Worm (Caenorhabditis elegans) whole organism, L1 larva: ENCODE results near the gene Y51H4A.1.

ENCODE experiments used
- C04F5.9 ChIP-seq: sonication (generic microtip); optimal IDR thresholded peaks from 2 replicates; lab custom pipeline; 2016; ENCODE audit warnings: missing genetic modification characterization, missing compliant biosample characterization
- C16A3.4 ChIP-seq: fragments of 150-350 bp; optimal IDR thresholded peaks from 2 replicates; lab custom pipeline; 2014; ENCODE audit warnings: missing biosample characterization, missing genetic modification characterization
- Y116A8C.19 ChIP-seq: sonication (generic microtip); optimal IDR thresholded peaks from 2 replicates; lab custom pipeline; 2016; ENCODE audit warnings: missing compliant biosample characterization, missing genetic modification characterization, borderline replicate concordance
- alr-1 ChIP-seq: fragments of 200-800 bp; sonication (Bioruptor generic); optimal IDR thresholded peaks from 2 replicates; lab custom pipeline; 2018; ENCODE audit warnings: borderline replicate concordance, mild to moderate bottlenecking, missing genetic modification characterization, missing compliant biosample characterization
- ama-1 ChIP-seq: fragments of 150-350 bp; optimal IDR thresholded peaks from 2 replicates; lab custom pipeline; 2014
- blmp-1 ChIP-seq: fragments of 150-350 bp; optimal IDR thresholded peaks from 2 replicates; lab custom pipeline; 2014; ENCODE audit warnings: missing biosample characterization, missing genetic modification characterization
- ceh-63 ChIP-seq: fragments of 200-800 bp; sonication (Bioruptor generic); optimal IDR thresholded peaks from 2 replicates; lab custom pipeline; 2018; ENCODE audit warnings: mild to moderate bottlenecking, missing genetic modification characterization, missing compliant biosample characterization
- ceh-88 ChIP-seq: fragments of 200-800 bp; sonication (Bioruptor generic); IDR thresholded peaks from 2 replicates; pipeline ENCODE4 v1.3.6; 2022; ENCODE audit warnings: missing genetic modification characterization, missing compliant biosample characterization
- dpl-1 ChIP-seq, 3 experiments: fragments of 150-350 bp in 2 of 3; sonication (generic microtip) in 1 of 3; optimal IDR thresholded peaks; 2 replicates each; lab custom pipeline; 2014 to 2017; ENCODE audit warnings: missing biosample characterization in 3 of 3, missing genetic modification characterization in 3 of 3, missing genetic modification reagents in 3 of 3
- dsc-1 ChIP-seq: sonication (generic microtip); optimal IDR thresholded peaks from 2 replicates; lab custom pipeline; 2016; ENCODE audit warnings: mild to moderate bottlenecking, missing genetic modification characterization, missing compliant biosample characterization
- efl-1 ChIP-seq, 4 experiments: fragments of 150-350 bp; optimal IDR thresholded peaks in 3 of 4; peaks in 1 of 4; 1 replicate in 1 of 4; 2 replicates in 3 of 4; lab custom pipeline; 2014; ENCODE audit warnings: missing biosample characterization in 2 of 4, missing genetic modification characterization in 2 of 4, missing genetic modification reagents in 2 of 4
- efl-3 ChIP-seq: fragments of 200-800 bp; sonication (Bioruptor generic); optimal IDR thresholded peaks from 2 replicates; lab custom pipeline; 2018; ENCODE audit warnings: mild to moderate bottlenecking, missing genetic modification characterization, missing compliant biosample characterization
- egl-13 ChIP-seq: sonication (generic microtip); optimal IDR thresholded peaks from 2 replicates; lab custom pipeline; 2016; ENCODE audit warnings: missing genotype, missing genetic modification reagents, missing genetic modification characterization, missing compliant biosample characterization
- elt-2 ChIP-seq: sonication (generic microtip); optimal IDR thresholded peaks from 2 replicates; lab custom pipeline; 2016; ENCODE audit warnings: missing genetic modification characterization, mild to moderate bottlenecking, inconsistent platforms, missing compliant biosample characterization, missing genetic modification reagents
- elt-3 ChIP-seq, 6 experiments: fragments of 150-350 bp in 1 of 6; sonication (generic microtip); optimal IDR thresholded peaks; 2 replicates each; lab custom pipeline; 2017 to 2018; ENCODE audit warnings: missing biosample characterization in 6 of 6, missing genetic modification characterization in 6 of 6, inconsistent platforms in 1 of 6
- ets-5 ChIP-seq: fragments of 200-800 bp; sonication (Bioruptor generic); IDR thresholded peaks from 2 replicates; pipeline ENCODE4 v1.3.6; 2022; ENCODE audit warnings: missing genetic modification characterization, missing compliant biosample characterization
- fkh-10 ChIP-seq: sonication (generic microtip); optimal IDR thresholded peaks from 2 replicates; lab custom pipeline; 2017; ENCODE audit warnings: missing biosample characterization, missing genetic modification reagents, missing genetic modification characterization
- fkh-4 ChIP-seq: sonication (generic microtip); optimal IDR thresholded peaks from 2 replicates; lab custom pipeline; 2016; ENCODE audit warnings: missing compliant biosample characterization, missing genetic modification characterization, borderline replicate concordance
- fkh-8 ChIP-seq: sonication (generic microtip); optimal IDR thresholded peaks from 2 replicates; lab custom pipeline; 2016; ENCODE audit warnings: mild to moderate bottlenecking, missing genetic modification characterization, missing compliant biosample characterization
- fos-1 ChIP-seq: fragments of 150-350 bp; optimal IDR thresholded peaks from 2 replicates; lab custom pipeline; 2014; ENCODE audit warnings: missing biosample characterization, missing genetic modification characterization
- hpl-2 ChIP-seq: fragments of 150-350 bp; optimal IDR thresholded peaks from 2 replicates; lab custom pipeline; 2014; ENCODE audit warnings: missing biosample characterization, missing genetic modification reagents, missing genetic modification characterization
- irx-1 ChIP-seq: sonication (generic microtip); optimal IDR thresholded peaks from 2 replicates; lab custom pipeline; 2016; ENCODE audit warnings: missing genetic modification characterization, missing compliant biosample characterization
- lin-13 ChIP-seq: fragments of 150-350 bp; optimal IDR thresholded peaks from 2 replicates; lab custom pipeline; 2014; ENCODE audit warnings: missing biosample characterization, missing genetic modification reagents, missing genetic modification characterization
- lin-39 ChIP-seq: fragments of 150-350 bp; optimal IDR thresholded peaks from 2 replicates; lab custom pipeline; 2014; ENCODE audit warnings: missing biosample characterization, missing genetic modification reagents, missing genetic modification characterization
- lsy-2 ChIP-seq, 2 experiments: fragments of 150-350 bp; optimal IDR thresholded peaks; 2 replicates each; lab custom pipeline; 2014; ENCODE audit warnings: missing biosample characterization in 2 of 2, missing genetic modification characterization in 2 of 2
- mdl-1 ChIP-seq, 2 experiments: fragments of 150-350 bp; optimal IDR thresholded peaks; 2 replicates each; lab custom pipeline; 2014 to 2017; ENCODE audit warnings: missing biosample characterization in 2 of 2, missing genetic modification characterization in 2 of 2, inconsistent platforms in 1 of 2
- mef-2 ChIP-seq: fragments of 150-350 bp; optimal IDR thresholded peaks from 2 replicates; lab custom pipeline; 2014; ENCODE audit warnings: missing biosample characterization, missing genetic modification characterization
- nhr-11 ChIP-seq: fragments of 150-350 bp; optimal IDR thresholded peaks from 2 replicates; lab custom pipeline; 2014; ENCODE audit warnings: missing biosample characterization, missing genetic modification characterization
- nhr-12 ChIP-seq: sonication (generic microtip); optimal IDR thresholded peaks from 2 replicates; lab custom pipeline; 2017; ENCODE audit warnings: missing biosample characterization, missing genetic modification characterization
- nhr-19 ChIP-seq: fragments of 200-800 bp; sonication (Bioruptor generic); conservative IDR thresholded peaks from 2 replicates; pipeline ENCODE4 v1.3.6; 2022; ENCODE audit warnings: missing genetic modification characterization, missing compliant biosample characterization
- nhr-47 ChIP-seq: sonication (generic microtip); optimal IDR thresholded peaks from 2 replicates; lab custom pipeline; 2016; ENCODE audit warnings: mild to moderate bottlenecking, missing genetic modification characterization, moderate library complexity, missing compliant biosample characterization
- nhr-71 ChIP-seq: sonication (generic microtip); optimal IDR thresholded peaks from 2 replicates; lab custom pipeline; 2016; ENCODE audit warnings: mild to moderate bottlenecking, missing genetic modification characterization, moderate library complexity, missing compliant biosample characterization
- nhr-76 ChIP-seq: sonication (generic microtip); optimal IDR thresholded peaks from 2 replicates; lab custom pipeline; 2017; ENCODE audit warnings: missing biosample characterization, missing genetic modification characterization
- nhr-77 ChIP-seq: fragments of 150-350 bp; optimal IDR thresholded peaks from 2 replicates; lab custom pipeline; 2014; ENCODE audit warnings: missing biosample characterization, missing genetic modification characterization
- nhr-84 ChIP-seq: sonication (generic microtip); optimal IDR thresholded peaks from 2 replicates; lab custom pipeline; 2017; ENCODE audit warnings: missing biosample characterization, missing genetic modification characterization
- nhr-85 ChIP-seq: sonication (generic microtip); peaks from one replicate; lab custom pipeline; 2016; ENCODE audit warnings: missing genetic modification characterization, inconsistent platforms, missing compliant biosample characterization
- nhr-90 ChIP-seq: sonication (generic microtip); optimal IDR thresholded peaks from 2 replicates; lab custom pipeline; 2016; ENCODE audit warnings: mild to moderate bottlenecking, missing genetic modification characterization, missing compliant biosample characterization; ENCODE audit not compliant: poor library complexity
- pag-3 ChIP-seq: sonication (generic microtip); optimal IDR thresholded peaks from 2 replicates; lab custom pipeline; 2017; ENCODE audit warnings: missing genetic modification characterization, mild to moderate bottlenecking, missing compliant biosample characterization, antibody characterized with exemption, borderline replicate concordance; ENCODE audit not compliant: insufficient read depth
- pax-3 ChIP-seq: fragments of 200-800 bp; sonication (Bioruptor generic); optimal IDR thresholded peaks from 2 replicates; lab custom pipeline; 2018; ENCODE audit warnings: mild to moderate bottlenecking, missing genetic modification characterization, moderate library complexity, missing compliant biosample characterization
- skn-1 ChIP-seq: fragments of 150-350 bp; optimal IDR thresholded peaks from 2 replicates; lab custom pipeline; 2014; ENCODE audit warnings: missing biosample characterization, missing genetic modification characterization
- sptf-1 ChIP-seq: fragments of 150-350 bp; optimal IDR thresholded peaks from 2 replicates; lab custom pipeline; 2014; ENCODE audit warnings: missing biosample characterization, missing genetic modification characterization
- sup-37 ChIP-seq: fragments of 200-800 bp; sonication (Bioruptor generic); optimal IDR thresholded peaks from 2 replicates; lab custom pipeline; 2018; ENCODE audit warnings: mild to moderate bottlenecking, missing genetic modification characterization, missing compliant biosample characterization
- swsn-7 ChIP-seq: sonication (generic microtip); optimal IDR thresholded peaks from 2 replicates; lab custom pipeline; 2016; ENCODE audit warnings: missing genetic modification characterization, missing compliant biosample characterization
- tlp-1 ChIP-seq: fragments of 150-350 bp; optimal IDR thresholded peaks from 2 replicates; lab custom pipeline; 2014; ENCODE audit warnings: missing biosample characterization, missing genetic modification characterization
- unc-130 ChIP-seq: fragments of 150-350 bp; optimal IDR thresholded peaks from 2 replicates; lab custom pipeline; 2017; ENCODE audit warnings: missing biosample characterization, missing genetic modification characterization, inconsistent platforms
- unc-30 ChIP-seq: sonication (generic microtip); optimal IDR thresholded peaks from 2 replicates; lab custom pipeline; 2017; ENCODE audit warnings: missing biosample characterization, missing genetic modification characterization
- unc-62 ChIP-seq: fragments of 150-350 bp; optimal IDR thresholded peaks from 2 replicates; lab custom pipeline; 2014; ENCODE audit warnings: missing biosample characterization, missing genetic modification reagents, missing genetic modification characterization
- unc-98 ChIP-seq: fragments of 200-800 bp; sonication (Bioruptor generic); IDR thresholded peaks from 2 replicates; pipeline ENCODE4 v1.3.6; 2022; ENCODE audit warnings: missing genetic modification characterization, missing compliant biosample characterization
- vab-15 ChIP-seq: sonication (generic microtip); optimal IDR thresholded peaks from 2 replicates; lab custom pipeline; 2017; ENCODE audit warnings: missing genotype, mild to moderate bottlenecking, missing genetic modification characterization, missing compliant biosample characterization
- zip-4 ChIP-seq: fragments of 200-800 bp; sonication (Bioruptor generic); optimal IDR thresholded peaks from 2 replicates; lab custom pipeline; 2018; ENCODE audit warnings: mild to moderate bottlenecking, missing genetic modification characterization, moderate library complexity, missing compliant biosample characterization

Y51H4A.1 gene

ce11 chrIV:16491411-16492036, 14.4 kb upstream of the Y51H4A.1 start (continued):
- TF ChIP-seq zip-4 (GFP tag; lab: Kevin White, UChicago), result peak; percentile 33
- TF ChIP-seq sup-37, result peak; percentile 19
- TF ChIP-seq nhr-76 (tag; lab: Kevin White, UChicago), result no peak
- no peak for TF ChIP-seq blmp-1 (tag; lab: Kevin White, UChicago)
- TF ChIP-seq Y116A8C.19 (tag; lab: Kevin White, UChicago), result no peak
- no peak for TF ChIP-seq unc-62 (GFP tag; lab: Kevin White, UChicago)
- TF ChIP-seq elt-2 (tag; lab: Kevin White, UChicago), result peak; percentile 20
- no peak for TF ChIP-seq lin-39
- TF ChIP-seq fkh-4 (tag; lab: Kevin White, UChicago), result no peak
- peak; percentile 54 for TF ChIP-seq C16A3.4 (tag; lab: Kevin White, UChicago)
- no peak for TF ChIP-seq ets-5 (GFP tag; lab: Robert Waterston, UW)
- TF ChIP-seq pag-3 (tag; lab: Kevin White, UChicago), result no peak
- peak; percentile 61 to 68 for TF ChIP-seq efl-1 (optimal IDR thresholded peaks at IDR 0.05; lab: Kevin White, UChicago)
- peak; percentile 16 to 87 for TF ChIP-seq efl-1 (GFP tag; optimal IDR thresholded peaks at IDR 0.05 in 1 of 2; lab: Kevin White, UChicago)
- no peak for TF ChIP-seq nhr-84 (tag; lab: Kevin White, UChicago)
- TF ChIP-seq nhr-90 (tag; lab: Kevin White, UChicago), result peak; percentile 2
- no peak for TF ChIP-seq ceh-63 (GFP tag; lab: Kevin White, UChicago)
- TF ChIP-seq mef-2, result peak; percentile 37
- no peak for TF ChIP-seq elt-3 (tag; optimal IDR thresholded peaks at IDR 0.05; lab: Kevin White, UChicago)
- TF ChIP-seq nhr-12 (tag; lab: Kevin White, UChicago), result no peak
- peak; percentile 73 for TF ChIP-seq fos-1 (tag; lab: Kevin White, UChicago)
- no peak for TF ChIP-seq efl-3 (GFP tag; lab: Kevin White, UChicago)
- peak; percentile 36; the same call in 1 of the 2 replicates for TF ChIP-seq ceh-88
- TF ChIP-seq sptf-1 (tag; lab: Kevin White, UChicago), result no peak
- peak; percentile 85 for TF ChIP-seq nhr-71
- peak in 1 of 2 experiments; percentile 60 for TF ChIP-seq mdl-1 (tag; optimal IDR thresholded peaks at IDR 0.05; lab: Kevin White, UChicago)
- peak; percentile 28 for TF ChIP-seq skn-1 (tag; lab: Kevin White, UChicago)
- no peak for TF ChIP-seq unc-98
- TF ChIP-seq egl-13, result peak; percentile 50
- peak; percentile 58 for TF ChIP-seq pax-3 (tag; lab: Kevin White, UChicago)
- no peak for TF ChIP-seq alr-1 (tag; lab: Kevin White, UChicago)
- TF ChIP-seq lsy-2 (tag; optimal IDR thresholded peaks at IDR 0.05; lab: Kevin White, UChicago), result peak; percentile 71 to 79
- TF ChIP-seq ama-1 (lab: Kevin White, UChicago), result no peak
- no peak for TF ChIP-seq unc-30
- peak; percentile 59 for TF ChIP-seq dsc-1 (tag; lab: Kevin White, UChicago)
- TF ChIP-seq nhr-85 (tag; lab: Kevin White, UChicago), result peak; percentile 56
- TF ChIP-seq swsn-7 (tag; lab: Kevin White, UChicago), result peak; percentile 86
- no peak for TF ChIP-seq vab-15
- peak; percentile 89 for TF ChIP-seq fkh-8
- no peak for TF ChIP-seq C04F5.9 (tag; lab: Kevin White, UChicago)
- TF ChIP-seq nhr-19 (GFP tag; lab: Robert Waterston, UW), result peak; percentile 70

DNA sequence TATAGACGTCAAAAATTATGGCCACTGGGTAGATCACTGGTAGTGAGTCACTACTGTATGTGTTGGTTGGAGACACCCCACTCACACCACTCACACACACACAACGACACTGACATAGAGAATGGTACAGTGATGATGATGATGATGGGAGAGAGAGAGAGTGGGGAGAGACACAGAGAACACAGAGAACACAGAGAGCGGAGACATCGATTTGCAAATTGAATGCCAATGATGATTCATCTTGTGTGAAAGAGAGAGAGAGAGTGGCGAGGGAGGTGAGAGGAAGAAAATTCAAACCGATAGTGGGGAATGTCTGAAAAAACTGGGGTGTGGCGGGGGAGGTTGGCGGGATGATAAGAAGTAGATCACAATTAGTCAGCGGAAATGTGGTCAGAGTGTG, 12.9 kb upstream of the Y51H4A.1 start:
- TF ChIP-seq hpl-2 (GFP tag; lab: Kevin White, UChicago) (no peak), dpl-1 (GFP tag; optimal IDR thresholded peaks at IDR 0.05; lab: Kevin White, UChicago) (peak in 2 of 3 experiments; percentile 16 to 33), unc-130 (tag; lab: Kevin White, UChicago) (no peak), nhr-90 (tag; lab: Kevin White, UChicago) (peak; percentile 61), fkh-10 (GFP tag; lab: Kevin White, UChicago) (no peak), nhr-71 (peak; percentile 65), fos-1 (tag; lab: Kevin White, UChicago) (peak; percentile 97), elt-2 (tag; lab: Kevin White, UChicago) (no peak), nhr-76 (tag; lab: Kevin White, UChicago) (no peak), nhr-47 (tag; lab: Kevin White, UChicago) (peak; percentile 29), Y116A8C.19 (tag; lab: Kevin White, UChicago) (no peak), ama-1 (lab: Kevin White, UChicago) (peak; percentile 11), nhr-77 (tag; lab: Kevin White, UChicago) (no peak), lsy-2 (tag; optimal IDR thresholded peaks at IDR 0.05; lab: Kevin White, UChicago) (peak; percentile 38 to 52), unc-98 (no peak), tlp-1 (tag; lab: Kevin White, UChicago) (no peak), nhr-19 (GFP tag; lab: Robert Waterston, UW) (peak; percentile 31), nhr-11 (tag; lab: Kevin White, UChicago) (no peak), lin-13 (GFP tag; lab: Kevin White, UChicago) (peak; percentile 14), alr-1 (tag; lab: Kevin White, UChicago) (no peak), irx-1 (tag; lab: Kevin White, UChicago) (no peak)
